Fruit fly (Drosophila melanogaster) whole organism, prepupa: Measurements from ENCODE around the gene CG1622.
A peak's percentile ranks its signal among the peaks of the same experiment; 100 is the strongest.

Source experiments
- CG10631 ChIP-seq: fragments of 200-800 bp; sonication (Bioruptor generic); optimal IDR thresholded peaks from 2 replicates; lab custom pipeline; 2016; ENCODE audit warnings: missing biosample characterization, missing genetic modification characterization
- CG10669 ChIP-seq: fragments of 200-800 bp; sonication (Bioruptor generic); optimal IDR thresholded peaks from 3 replicates; lab custom pipeline; 2018; ENCODE audit warnings: missing biosample characterization, mild to moderate bottlenecking, missing genetic modification characterization, moderate library complexity
- CG11294 ChIP-seq: fragments of 200-800 bp; sonication (Bioruptor generic); IDR thresholded peaks from 2 replicates; pipeline ENCODE4 v1.3.6; 2022; ENCODE audit warnings: missing biosample characterization, missing genetic modification characterization
- CG11762 ChIP-seq: fragments of 200-800 bp; sonication (Bioruptor generic); optimal IDR thresholded peaks from 3 replicates; lab custom pipeline; 2016; ENCODE audit warnings: missing biosample characterization, missing genetic modification characterization; ENCODE audit not compliant: insufficient read depth
- CG11902 ChIP-seq: fragments of 200-800 bp; sonication (Bioruptor generic); optimal IDR thresholded peaks from 3 replicates; lab custom pipeline; 2016; ENCODE audit warnings: missing biosample characterization, missing genetic modification characterization
- CG15336 ChIP-seq: fragments of 200-800 bp; sonication (Bioruptor generic); IDR thresholded peaks from 2 replicates; pipeline ENCODE4 v1.3.6; 2022; ENCODE audit warnings: missing biosample characterization, missing genetic modification characterization
- CG16779 ChIP-seq: fragments of 200-800 bp; sonication (Bioruptor generic); optimal IDR thresholded peaks from 3 replicates; lab custom pipeline; 2017; ENCODE audit warnings: missing biosample characterization, mild to moderate bottlenecking, missing genetic modification characterization
- CG34406 ChIP-seq: fragments of 200-800 bp; sonication (Bioruptor generic); optimal IDR thresholded peaks from 3 replicates; lab custom pipeline; 2016; ENCODE audit warnings: missing biosample characterization, missing genetic modification characterization
- CG3919 ChIP-seq: fragments of 200-800 bp; sonication (Bioruptor generic); optimal IDR thresholded peaks from 3 replicates; lab custom pipeline; 2016; ENCODE audit warnings: missing biosample characterization, missing genetic modification characterization
- CG4318 ChIP-seq: fragments of 200-800 bp; sonication (Bioruptor generic); optimal IDR thresholded peaks from 3 replicates; lab custom pipeline; 2017; ENCODE audit warnings: missing biosample characterization, mild to moderate bottlenecking, missing genetic modification characterization
- CG6163 ChIP-seq: fragments of 200-800 bp; sonication (Bioruptor generic); IDR thresholded peaks from 3 replicates; pipeline ENCODE4 v1.3.6; 2022; ENCODE audit warnings: missing biosample characterization, missing genetic modification characterization
- CG6276 ChIP-seq: fragments of 200-800 bp; sonication (Bioruptor generic); optimal IDR thresholded peaks from 2 replicates; lab custom pipeline; 2017; ENCODE audit warnings: missing biosample characterization, mild to moderate bottlenecking, missing genetic modification characterization
- CG6808 ChIP-seq: fragments of 200-800 bp; sonication (Bioruptor generic); optimal IDR thresholded peaks from 3 replicates; lab custom pipeline; 2017; ENCODE audit warnings: missing biosample characterization, missing genetic modification characterization, mild to moderate bottlenecking, moderate library complexity, missing genetic modification reagents
- CG7368 ChIP-seq: fragments of 200-800 bp; sonication (Bioruptor generic); optimal IDR thresholded peaks from 3 replicates; lab custom pipeline; 2016; ENCODE audit warnings: missing biosample characterization, missing genetic modification characterization
- CG8119 ChIP-seq: fragments of 200-800 bp; sonication (Bioruptor generic); IDR thresholded peaks from 3 replicates; pipeline ENCODE4 v1.3.6; 2022; ENCODE audit warnings: missing biosample characterization, missing genetic modification characterization
- CG8319 ChIP-seq: fragments of 200-800 bp; sonication (Bioruptor generic); optimal IDR thresholded peaks from 3 replicates; lab custom pipeline; 2016; ENCODE audit warnings: missing biosample characterization, missing genetic modification characterization
- CG8632 ChIP-seq: fragments of 200-800 bp; sonication (Bioruptor generic); optimal IDR thresholded peaks from 3 replicates; lab custom pipeline; 2016; ENCODE audit warnings: missing biosample characterization, missing genetic modification characterization
- CG9139 ChIP-seq: fragments of 200-800 bp; sonication (Bioruptor generic); optimal IDR thresholded peaks from 3 replicates; lab custom pipeline; 2017; ENCODE audit warnings: missing biosample characterization, mild to moderate bottlenecking, missing genetic modification characterization
- Eip78C ChIP-seq: fragments of 200-800 bp; sonication (Bioruptor generic); peaks from one replicate; lab custom pipeline; 2016; ENCODE audit warnings: missing biosample characterization, missing genetic modification characterization
- Eip93F ChIP-seq: fragments of 200-800 bp; sonication (Bioruptor generic); optimal IDR thresholded peaks from 2 replicates; lab custom pipeline; 2016; ENCODE audit warnings: missing biosample characterization, mild to moderate bottlenecking, missing genetic modification characterization
- Ets21C ChIP-seq: fragments of 200-800 bp; sonication (Bioruptor generic); optimal IDR thresholded peaks from 3 replicates; lab custom pipeline; 2016; ENCODE audit warnings: missing biosample characterization, missing genetic modification characterization
- Ets96B ChIP-seq: fragments of 200-800 bp; optimal IDR thresholded peaks from 2 replicates; lab custom pipeline; 2019; ENCODE audit warnings: missing biosample characterization, mild to moderate bottlenecking, missing genetic modification characterization, moderate library complexity
- Gug ChIP-seq: fragments of 200-800 bp; sonication (Bioruptor generic); IDR thresholded peaks from 2 replicates; pipeline ENCODE4 v1.3.6; 2022; ENCODE audit warnings: missing biosample characterization, missing genetic modification characterization
- Hr38 ChIP-seq: sonication (Bioruptor generic); optimal IDR thresholded peaks from 2 replicates; lab custom pipeline; 2016; ENCODE audit warnings: missing biosample characterization, missing genetic modification characterization
- Hr39 ChIP-seq: fragments of 200-800 bp; sonication (Bioruptor generic); optimal IDR thresholded peaks from 2 replicates; lab custom pipeline; 2016; ENCODE audit warnings: missing biosample characterization, missing genetic modification characterization
- Hr4 ChIP-seq: fragments of 200-800 bp; sonication (Bioruptor generic); optimal IDR thresholded peaks from 3 replicates; lab custom pipeline; 2016; ENCODE audit warnings: missing biosample characterization, missing genetic modification characterization
- Met ChIP-seq: fragments of 200-800 bp; sonication (Bioruptor generic); optimal IDR thresholded peaks from 3 replicates; lab custom pipeline; 2016; ENCODE audit warnings: missing biosample characterization, missing genetic modification characterization
- OdsH ChIP-seq: fragments of 200-800 bp; sonication (Bioruptor generic); optimal IDR thresholded peaks from 3 replicates; lab custom pipeline; 2016; ENCODE audit warnings: missing biosample characterization, missing genetic modification characterization
- Smox ChIP-seq: fragments of 200-800 bp; sonication (Bioruptor generic); optimal IDR thresholded peaks from 3 replicates; lab custom pipeline; 2016; ENCODE audit warnings: missing biosample characterization, missing genetic modification characterization
- Sox102F ChIP-seq: fragments of 200-800 bp; sonication (Bioruptor generic); optimal IDR thresholded peaks from 2 replicates; lab custom pipeline; 2016; ENCODE audit warnings: missing biosample characterization, mild to moderate bottlenecking, missing genetic modification characterization
- Sox15 ChIP-seq: fragments of 200-800 bp; sonication (Bioruptor generic); optimal IDR thresholded peaks from 3 replicates; lab custom pipeline; 2016; ENCODE audit warnings: missing biosample characterization, missing genetic modification characterization
- acj6 ChIP-seq: fragments of 200-800 bp; sonication (Bioruptor generic); optimal IDR thresholded peaks from 3 replicates; lab custom pipeline; 2016; ENCODE audit warnings: missing biosample characterization, missing genetic modification characterization
- dac ChIP-seq: fragments of 200-800 bp; sonication (Bioruptor generic); optimal IDR thresholded peaks from 2 replicates; lab custom pipeline; 2017; ENCODE audit warnings: missing biosample characterization, mild to moderate bottlenecking, missing genetic modification characterization
- eg ChIP-seq: fragments of 200-800 bp; sonication (Bioruptor generic); IDR thresholded peaks from 3 replicates; pipeline ENCODE4 v1.3.6; 2022; ENCODE audit warnings: missing biosample characterization, missing genetic modification characterization
- esn ChIP-seq: fragments of 200-800 bp; sonication (Bioruptor generic); optimal IDR thresholded peaks from 2 replicates; lab custom pipeline; 2016; ENCODE audit warnings: missing biosample characterization, mild to moderate bottlenecking, missing genetic modification characterization, moderate library complexity
- fd59A ChIP-seq: fragments of 200-800 bp; sonication (Bioruptor generic); optimal IDR thresholded peaks from 2 replicates; lab custom pipeline; 2017; ENCODE audit warnings: missing biosample characterization, mild to moderate bottlenecking, missing genetic modification characterization, missing genetic modification reagents
- fd85E ChIP-seq: fragments of 200-800 bp; sonication (Bioruptor generic); optimal IDR thresholded peaks from 3 replicates; lab custom pipeline; 2016; ENCODE audit warnings: missing biosample characterization, missing genetic modification characterization
- net ChIP-seq: fragments of 200-800 bp; sonication (Bioruptor generic); optimal IDR thresholded peaks from 3 replicates; lab custom pipeline; 2016; ENCODE audit warnings: missing biosample characterization, missing genetic modification characterization
- salr ChIP-seq, 2 experiments: fragments of 200-800 bp; sonication (Bioruptor generic); optimal IDR thresholded peaks; 3 replicates each; lab custom pipeline; 2016 to 2018; ENCODE audit warnings: missing biosample characterization in 2 of 2, missing genetic modification characterization in 2 of 2, mild to moderate bottlenecking in 1 of 2
- spab ChIP-seq: fragments of 200-800 bp; sonication (Bioruptor generic); optimal IDR thresholded peaks from 2 replicates; lab custom pipeline; 2017; ENCODE audit warnings: missing biosample characterization, mild to moderate bottlenecking, missing genetic modification characterization, missing genetic modification reagents
- ss ChIP-seq, 2 experiments: fragments of 200-800 bp; sonication (Bioruptor generic); optimal IDR thresholded peaks; 2 replicates in 1 of 2; 3 replicates in 1 of 2; lab custom pipeline; 2017 to 2018; ENCODE audit warnings: mild to moderate bottlenecking in 2 of 2, missing biosample characterization in 2 of 2, missing genetic modification characterization in 2 of 2, moderate library complexity in 1 of 2
- svp ChIP-seq: fragments of 200-800 bp; sonication (Bioruptor generic); peaks from one replicate; lab custom pipeline; 2016; ENCODE audit warnings: missing biosample characterization, missing genetic modification characterization
- topi ChIP-seq: fragments of 200-800 bp; sonication (Bioruptor generic); optimal IDR thresholded peaks from 3 replicates; lab custom pipeline; 2016; ENCODE audit warnings: missing biosample characterization, missing genetic modification characterization
- vri ChIP-seq: fragments of 200-800 bp; sonication (Bioruptor generic); optimal IDR thresholded peaks from 3 replicates; lab custom pipeline; 2016; ENCODE audit warnings: missing biosample characterization, mild to moderate bottlenecking, missing genetic modification characterization

Gene CG1622

dm6 chrX:13276713-13277112 lies 20.2 kb upstream of the CG1622 start (continued):
- TF ChIP-seq ss (GFP tag; optimal IDR thresholded peaks at IDR 0.05; lab: Kevin White, UChicago) (peak; percentile 13 to 26), vri (GFP tag; lab: Kevin White, UChicago) (no peak), topi (GFP tag; lab: Kevin White, UChicago) (peak; percentile 45), Gug (GFP tag; lab: Robert Waterston, UW) (no peak), esn (GFP tag; lab: Kevin White, UChicago) (peak; percentile 29), CG16779 (tag; lab: Kevin White, UChicago) (no peak), dac (GFP tag; lab: Kevin White, UChicago) (no peak), eg (GFP tag; lab: Robert Waterston, UW) (peak; percentile 64), CG10669 (GFP tag; lab: Kevin White, UChicago) (peak; percentile 40), CG15336 (GFP tag; lab: Robert Waterston, UW) (peak; percentile 73), CG8319 (peak; percentile 4), fd59A (peak; percentile 9), CG9139 (GFP tag; lab: Kevin White, UChicago) (no peak), OdsH (GFP tag; lab: Kevin White, UChicago) (peak; percentile 48), CG4318 (peak; percentile 5), Ets96B (peak; percentile 40), salr (GFP tag; optimal IDR thresholded peaks at IDR 0.05; lab: Kevin White, UChicago) (peak in 1 of 2 experiments; percentile 22)

- TF ChIP-seq CG11762 (GFP tag; lab: Kevin White, UChicago), result no peak
- peak; percentile 8 for TF ChIP-seq Eip78C (GFP tag; lab: Kevin White, UChicago)
- TF ChIP-seq net (GFP tag; lab: Kevin White, UChicago), result no peak
Measured at dm6 chrX:13277148-13277547, 19.7 kb upstream of the CG1622 start.

- TF ChIP-seq OdsH (GFP tag; lab: Kevin White, UChicago) (peak; percentile 34), salr (GFP tag; optimal IDR thresholded peaks at IDR 0.05; lab: Kevin White, UChicago) (peak in 1 of 2 experiments; percentile 21), CG34406 (GFP tag; lab: Kevin White, UChicago) (peak; percentile 62), Sox102F (GFP tag; lab: Kevin White, UChicago) (peak; percentile 62), svp (peak; percentile 85), CG10631 (GFP tag; lab: Kevin White, UChicago) (peak; percentile 51), CG11762 (GFP tag; lab: Kevin White, UChicago) (peak; percentile 6), acj6 (GFP tag; lab: Kevin White, UChicago) (peak; percentile 42), Eip93F (GFP tag; lab: Kevin White, UChicago) (peak; percentile 27), esn (GFP tag; lab: Kevin White, UChicago) (peak; percentile 49), Hr4 (GFP tag; lab: Kevin White, UChicago) (peak; percentile 41), CG6276 (GFP tag; lab: Kevin White, UChicago) (peak; percentile 48), Met (peak; percentile 68), CG6808 (peak; percentile 38), fd85E (GFP tag; lab: Kevin White, UChicago) (no peak), CG8319 (peak; percentile 44), CG8119 (0 out of 3 replicates have a peak, but pooled peaks have one; percentile 46), CG11902 (GFP tag; lab: Kevin White, UChicago) (peak; percentile 52), CG4318 (peak; percentile 5), CG11294 (GFP tag; lab: Robert Waterston, UW) (peak; percentile 20; the same call in 1 of the 2 replicates), spab (peak; percentile 47), ss (GFP tag; optimal IDR thresholded peaks at IDR 0.05; lab: Kevin White, UChicago) (peak; percentile 30 to 35), CG7368 (no peak), Ets21C (GFP tag; lab: Kevin White, UChicago) (peak; percentile 23), CG6163 (GFP tag; lab: Robert Waterston, UW) (peak; percentile 78), eg (GFP tag; lab: Robert Waterston, UW) (peak; percentile 80), Sox15 (GFP tag; lab: Kevin White, UChicago) (peak; percentile 38), CG8632 (GFP tag; lab: Kevin White, UChicago) (peak; percentile 39), net (GFP tag; lab: Kevin White, UChicago) (peak; percentile 52), Hr39 (GFP tag; lab: Kevin White, UChicago) (peak; percentile 54), Gug (GFP tag; lab: Robert Waterston, UW) (peak; percentile 53; the same call in 1 of the 2 replicates), CG3919 (GFP tag; lab: Kevin White, UChicago) (peak; percentile 67), Hr38 (GFP tag; lab: Kevin White, UChicago) (no peak), Smox (GFP tag; lab: Kevin White, UChicago) (peak; percentile 55), CG9139 (GFP tag; lab: Kevin White, UChicago) (peak; percentile 3)
Measured at dm6 chrX:13277580-13278467, 19.1 kb upstream of the CG1622 start.
